Fruit fly (Drosophila melanogaster) S2 (cell line): ENCODE data around the gene CG11317.

Experiments used
- CG8478 ChIP-seq: fragments of >200 bp; optimal IDR thresholded peaks from 2 replicates; lab custom pipeline; 2018
- CTCF ChIP-seq, 2 experiments: fragments of >200 bp; optimal IDR thresholded peaks; 2 replicates each; lab custom pipeline; 2018

DNA sequence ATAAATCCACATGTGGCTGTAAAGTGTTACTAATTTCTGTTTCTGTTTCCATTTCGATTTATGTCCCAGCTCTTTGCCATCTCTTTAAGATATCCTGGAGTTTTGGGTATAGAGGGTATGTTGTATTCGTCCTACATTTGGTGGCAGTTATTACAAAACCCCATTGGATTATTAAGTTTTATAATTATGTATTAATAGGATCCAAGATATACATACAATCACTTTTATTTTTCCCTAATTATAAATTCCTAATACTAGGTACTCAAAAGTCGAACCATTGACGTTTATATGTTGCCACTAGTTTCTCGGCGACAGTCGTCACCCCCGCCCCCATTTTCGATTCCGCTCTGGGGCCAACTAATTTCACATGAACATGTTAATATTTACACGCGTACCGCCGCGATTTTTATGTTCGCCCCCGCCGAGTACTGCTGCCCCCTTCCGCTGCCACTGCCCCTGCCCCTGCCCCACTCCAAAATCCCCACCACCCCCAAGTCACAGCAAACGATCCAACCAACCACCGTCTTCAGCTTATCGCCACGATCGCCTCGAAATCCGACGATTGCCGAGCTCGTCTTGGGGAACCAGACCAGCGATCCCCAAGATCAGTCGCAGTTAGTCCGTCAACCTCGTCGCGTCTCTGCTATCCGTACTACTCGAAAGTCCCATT is 32.3 kb downstream of the CG11317 start, which contains the start of gene Sox100B:
- TF ChIP-seq CG8478 (lab: Kevin White, UChicago) = no peak
- no peak for TF ChIP-seq CTCF (optimal IDR thresholded peaks at IDR 0.05; lab: Kevin White, UChicago)
